Worm (Caenorhabditis elegans): ENCODE data around the gene grl-6.

- TF ChIP-seq pqm-1 (tag; optimal IDR thresholded peaks at IDR 0.05) (no peak), snpc-4 (tag; optimal IDR thresholded peaks at IDR 0.05) (no peak), mdl-1 (tag; optimal IDR thresholded peaks at IDR 0.05) (no peak), unc-62 (GFP tag; optimal IDR thresholded peaks at IDR 0.05) (no peak), nhr-11 (tag; optimal IDR thresholded peaks at IDR 0.05) (no peak), zag-1 (tag; optimal IDR thresholded peaks at IDR 0.05) (no peak), nfya-1 (tag; optimal IDR thresholded peaks at IDR 0.05; ENCODE audit: insufficient read depth) (no peak), fos-1 (tag; optimal IDR thresholded peaks at IDR 0.05) (no peak), nhr-237 (tag; optimal IDR thresholded peaks at IDR 0.05) (no peak), daf-12 (tag; optimal IDR thresholded peaks at IDR 0.05) (no peak), tbx-2 (tag; optimal IDR thresholded peaks at IDR 0.05) (no peak)
Measured at ce11 chrX:6435812-6436211, 14.9 kb downstream of the grl-6 start.
